Worm (Caenorhabditis elegans) whole organism, early embryonic: Measurements from ENCODE around the gene Y66D12A.10.

Experiments used
- B0310.2 ChIP-seq: sonication (generic microtip); optimal IDR thresholded peaks from 2 replicates; lab custom pipeline; 2016; ENCODE audit warnings: mild to moderate bottlenecking, missing genetic modification characterization, missing compliant biosample characterization
- F13C5.2 ChIP-seq: sonication (generic microtip); optimal IDR thresholded peaks from 2 replicates; lab custom pipeline; 2017; ENCODE audit warnings: mild to moderate bottlenecking, missing genetic modification characterization, inconsistent platforms, missing compliant biosample characterization
- aly-1 ChIP-seq: sonication (generic microtip); optimal IDR thresholded peaks from 2 replicates; lab custom pipeline; 2016; ENCODE audit warnings: missing genetic modification characterization, missing compliant biosample characterization
- ama-1 ChIP-seq: fragments of 150-350 bp; optimal IDR thresholded peaks from 2 replicates; lab custom pipeline; 2014
- ets-7 ChIP-seq: sonication (generic microtip); optimal IDR thresholded peaks from 2 replicates; lab custom pipeline; 2016; ENCODE audit warnings: missing genotype, missing genetic modification characterization, missing compliant biosample characterization
- flt-1 ChIP-seq: fragments of 200-800 bp; sonication (Bioruptor generic); IDR thresholded peaks from 2 replicates; pipeline ENCODE4 v1.3.6; 2022; ENCODE audit warnings: missing genetic modification characterization, missing compliant biosample characterization
- hmbx-1 ChIP-seq: sonication (generic microtip); optimal IDR thresholded peaks from 2 replicates; lab custom pipeline; 2016; ENCODE audit warnings: mild to moderate bottlenecking, missing genetic modification characterization, missing compliant biosample characterization
- hmg-4 ChIP-seq: fragments of 200-800 bp; sonication (Bioruptor generic); optimal IDR thresholded peaks from 2 replicates; lab custom pipeline; 2018; ENCODE audit warnings: mild to moderate bottlenecking, missing genetic modification characterization, missing compliant biosample characterization
- hnd-1 ChIP-seq: sonication (generic microtip); optimal IDR thresholded peaks from 2 replicates; lab custom pipeline; 2016; ENCODE audit warnings: missing genetic modification characterization, missing compliant biosample characterization
- scrt-1 ChIP-seq: fragments of 200-800 bp; sonication (Bioruptor generic); IDR thresholded peaks from 2 replicates; pipeline ENCODE4 v1.3.6; 2022; ENCODE audit warnings: missing genetic modification characterization, missing compliant biosample characterization
- tbx-11 ChIP-seq: fragments of 200-800 bp; sonication (Bioruptor generic); IDR thresholded peaks from 2 replicates; pipeline ENCODE4 v1.3.6; 2022; ENCODE audit warnings: missing genetic modification characterization, missing compliant biosample characterization

DNA sequence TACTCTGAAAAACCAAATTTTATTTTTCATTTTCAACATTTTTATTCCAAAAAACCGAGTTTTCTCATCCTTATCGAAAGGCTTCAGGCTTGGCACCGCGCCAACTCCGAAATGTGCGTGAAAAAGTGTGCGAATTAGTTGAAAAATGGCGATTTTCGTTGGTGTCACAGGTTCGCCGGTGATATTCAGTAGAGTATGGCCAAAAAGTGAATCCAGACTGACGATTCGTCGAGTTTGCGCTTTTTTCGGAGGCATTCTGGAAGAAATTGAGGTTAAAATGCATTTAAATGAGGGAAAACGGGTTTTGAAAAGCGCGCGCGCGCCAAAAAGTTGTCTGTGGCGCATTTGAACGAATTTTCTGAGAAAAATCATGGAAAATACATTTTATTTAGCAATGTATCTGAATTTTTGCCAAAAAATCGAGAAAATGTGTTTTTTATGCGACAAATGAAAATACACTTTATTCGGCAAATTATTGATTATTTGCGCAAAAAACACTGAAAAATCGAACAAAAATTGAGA lies 42.1 kb upstream of the Y66D12A.10 start, which contains the start of the genes Y66D12A.16 and such-1:
- no peak for TF ChIP-seq ama-1 (lab: Kevin White, UChicago)
- TF ChIP-seq B0310.2 = no peak
- TF ChIP-seq aly-1 = no peak
- no peak for TF ChIP-seq flt-1
- no peak for TF ChIP-seq scrt-1 (GFP tag; lab: Robert Waterston, UW)
- no peak for TF ChIP-seq F13C5.2 (tag; lab: Kevin White, UChicago)
- TF ChIP-seq hmg-4 (GFP tag; lab: Kevin White, UChicago) = no peak
- TF ChIP-seq hnd-1 = no peak
- TF ChIP-seq hmbx-1 (tag; lab: Kevin White, UChicago) = no peak
- TF ChIP-seq tbx-11 (GFP tag; lab: Robert Waterston, UW) = no peak
- TF ChIP-seq ets-7 = no peak
